Fruit fly (Drosophila melanogaster) whole organism, embryonic: ENCODE data around the gene Spt7.
A peak's percentile ranks its signal among the peaks of the same experiment; 100 is the strongest.

Source experiments
- Atf6 ChIP-seq: fragments of 200-800 bp; sonication (Bioruptor generic); IDR thresholded peaks from 2 replicates; pipeline ENCODE4 v1.3.6; 2022; ENCODE audit warnings: missing biosample characterization, missing genetic modification characterization
- B-H1 ChIP-seq: fragments of 200-800 bp; sonication (Bioruptor generic); IDR thresholded peaks from 3 replicates; pipeline ENCODE4 v1.3.6; 2022; ENCODE audit warnings: missing biosample characterization, missing genetic modification characterization
- BEAF-32 ChIP-seq: fragments of 200-800 bp; sonication (Bioruptor generic); optimal IDR thresholded peaks from 3 replicates; lab custom pipeline; 2017; ENCODE audit warnings: missing biosample characterization, missing genetic modification characterization, mild to moderate bottlenecking, moderate library complexity, missing genetic modification reagents
- CG10654 ChIP-seq: fragments of 200-800 bp; sonication (Bioruptor generic); optimal IDR thresholded peaks from 2 replicates; lab custom pipeline; 2016; ENCODE audit warnings: missing biosample characterization, missing genetic modification characterization
- CG10959 ChIP-seq: fragments of 200-800 bp; sonication (Bioruptor generic); IDR thresholded peaks from 2 replicates; pipeline ENCODE4 v1.3.6; 2022; ENCODE audit warnings: missing biosample characterization, missing genetic modification characterization
- CG13624 ChIP-seq: fragments of 200-800 bp; sonication (Bioruptor generic); optimal IDR thresholded peaks from 2 replicates; lab custom pipeline; 2016; ENCODE audit warnings: missing biosample characterization, missing genetic modification characterization
- CG13894 ChIP-seq: fragments of 200-800 bp; sonication (Bioruptor generic); optimal IDR thresholded peaks from 3 replicates; lab custom pipeline; 2018; ENCODE audit warnings: missing biosample characterization, mild to moderate bottlenecking, missing genetic modification characterization, moderate library complexity
- CG14050 ChIP-seq: fragments of 200-800 bp; sonication (Bioruptor generic); IDR thresholded peaks from 3 replicates; pipeline ENCODE4 v1.3.6; 2022; ENCODE audit warnings: missing biosample characterization, missing genetic modification characterization
- CG15269 ChIP-seq: fragments of 200-800 bp; sonication (Bioruptor generic); optimal IDR thresholded peaks from 2 replicates; lab custom pipeline; 2018; ENCODE audit warnings: missing biosample characterization, mild to moderate bottlenecking, missing genetic modification characterization, moderate library complexity
- CG15514 ChIP-seq: fragments of 200-800 bp; sonication (Bioruptor generic); optimal IDR thresholded peaks from 3 replicates; lab custom pipeline; 2017; ENCODE audit warnings: missing biosample characterization, missing genetic modification characterization, mild to moderate bottlenecking, moderate library complexity, missing genetic modification reagents
- CG1602 ChIP-seq: fragments of 200-800 bp; sonication (Bioruptor generic); optimal IDR thresholded peaks from 3 replicates; lab custom pipeline; 2016; ENCODE audit warnings: missing biosample characterization, missing genetic modification characterization
- CG17385 ChIP-seq: fragments of 200-800 bp; sonication (Bioruptor generic); optimal IDR thresholded peaks from 3 replicates; lab custom pipeline; 2018; ENCODE audit warnings: missing biosample characterization, mild to moderate bottlenecking, missing genetic modification characterization
- CG17829 ChIP-seq: fragments of 200-800 bp; optimal IDR thresholded peaks from 2 replicates; lab custom pipeline; 2019; ENCODE audit warnings: missing biosample characterization, mild to moderate bottlenecking, missing genetic modification characterization, moderate library complexity
- CG18476 ChIP-seq: fragments of 200-800 bp; sonication (Bioruptor generic); optimal IDR thresholded peaks from 2 replicates; lab custom pipeline; 2016; ENCODE audit warnings: missing biosample characterization, mild to moderate bottlenecking, missing genetic modification characterization
- CG2678 ChIP-seq: fragments of 200-800 bp; sonication (Bioruptor generic); optimal IDR thresholded peaks from 3 replicates; lab custom pipeline; 2019; ENCODE audit warnings: missing biosample characterization, mild to moderate bottlenecking, missing genetic modification characterization, moderate library complexity
- CG30431 ChIP-seq: fragments of 200-800 bp; sonication (Bioruptor generic); optimal IDR thresholded peaks from 2 replicates; lab custom pipeline; 2017; ENCODE audit warnings: missing biosample characterization, missing genetic modification characterization
- CG3847 ChIP-seq: fragments of 200-800 bp; sonication (Bioruptor generic); IDR thresholded peaks from 2 replicates; pipeline ENCODE4 v1.3.6; 2022; ENCODE audit warnings: missing biosample characterization, missing genetic modification characterization
- CG4424 ChIP-seq: fragments of 200-800 bp; sonication (Bioruptor generic); optimal IDR thresholded peaks from 3 replicates; lab custom pipeline; 2016; ENCODE audit warnings: missing biosample characterization, missing genetic modification characterization
- CG5953 ChIP-seq: fragments of 200-800 bp; sonication (Bioruptor generic); IDR thresholded peaks from 2 replicates; pipeline ENCODE4 v1.3.6; 2022; ENCODE audit warnings: missing biosample characterization, missing genetic modification characterization
- CG6654 ChIP-seq: fragments of 200-800 bp; sonication (Bioruptor generic); optimal IDR thresholded peaks from 2 replicates; lab custom pipeline; 2017; ENCODE audit warnings: missing biosample characterization, mild to moderate bottlenecking, missing genetic modification characterization
- CG7987 ChIP-seq: fragments of 200-800 bp; sonication (Bioruptor generic); optimal IDR thresholded peaks from 2 replicates; lab custom pipeline; 2018; ENCODE audit warnings: missing biosample characterization, mild to moderate bottlenecking, missing genetic modification characterization, moderate library complexity
- CG9797 ChIP-seq: fragments of 200-800 bp; sonication (Bioruptor generic); optimal IDR thresholded peaks from 3 replicates; lab custom pipeline; 2018; ENCODE audit warnings: missing biosample characterization, mild to moderate bottlenecking, missing genetic modification characterization
- Camta ChIP-seq: fragments of 200-800 bp; sonication (Bioruptor generic); optimal IDR thresholded peaks from 2 replicates; lab custom pipeline; 2016; ENCODE audit warnings: missing biosample characterization, missing genetic modification characterization
- Dip3 ChIP-seq: fragments of 200-800 bp; sonication (Bioruptor generic); optimal IDR thresholded peaks from 3 replicates; lab custom pipeline; 2016; ENCODE audit warnings: missing biosample characterization, missing genetic modification characterization
- Fer1 ChIP-seq: fragments of 200-800 bp; sonication (Bioruptor generic); optimal IDR thresholded peaks from 2 replicates; lab custom pipeline; 2017; ENCODE audit warnings: missing biosample characterization, mild to moderate bottlenecking, missing genetic modification characterization
- GATAe ChIP-seq: fragments of 200-800 bp; sonication (Bioruptor generic); conservative IDR thresholded peaks from 2 replicates; pipeline ENCODE4 v1.3.6; 2022; ENCODE audit warnings: missing biosample characterization, missing genetic modification characterization
- Hr39 ChIP-seq: fragments of >200 bp; optimal IDR thresholded peaks from 2 replicates; lab custom pipeline; 2017
- Kr ChIP-seq: fragments of 200-800 bp; sonication (Bioruptor generic); optimal IDR thresholded peaks from 2 replicates; lab custom pipeline; 2017; ENCODE audit warnings: missing biosample characterization, mild to moderate bottlenecking, missing genetic modification characterization
- bsh ChIP-seq, 2 experiments: fragments of 200-800 bp; sonication (Bioruptor generic); optimal IDR thresholded peaks; 2 replicates each; lab custom pipeline; 2017 to 2018; ENCODE audit warnings: mild to moderate bottlenecking in 2 of 2, missing biosample characterization in 2 of 2, missing genetic modification characterization in 2 of 2, moderate library complexity in 1 of 2
- disco-r ChIP-seq: fragments of 200-800 bp; sonication (Bioruptor generic); optimal IDR thresholded peaks from 2 replicates; lab custom pipeline; 2016; ENCODE audit warnings: missing biosample characterization, missing genetic modification characterization
- dmrt11E ChIP-seq: fragments of 200-800 bp; sonication (Bioruptor generic); optimal IDR thresholded peaks from 3 replicates; lab custom pipeline; 2018; ENCODE audit warnings: missing biosample characterization, mild to moderate bottlenecking, missing genetic modification characterization, moderate library complexity
- dpn ChIP-seq, 2 experiments: fragments of 200-800 bp; sonication (Bioruptor generic); optimal IDR thresholded peaks; 3 replicates each; lab custom pipeline; 2016; ENCODE audit warnings: missing biosample characterization in 2 of 2, missing genetic modification characterization in 2 of 2
- emc ChIP-seq: fragments of 200-800 bp; sonication (Bioruptor generic); optimal IDR thresholded peaks from 2 replicates; lab custom pipeline; 2016; ENCODE audit warnings: missing biosample characterization, missing genetic modification characterization
- ftz-f1 ChIP-seq: fragments of 200-800 bp; sonication (Bioruptor generic); optimal IDR thresholded peaks from 2 replicates; lab custom pipeline; 2016; ENCODE audit warnings: missing biosample characterization, missing genetic modification characterization
- lmd ChIP-seq: fragments of 200-800 bp; sonication (Bioruptor generic); IDR thresholded peaks from 2 replicates; pipeline ENCODE4 v1.3.6; 2022; ENCODE audit warnings: missing biosample characterization, missing genetic modification characterization
- lola ChIP-seq, 3 experiments: fragments of >200 bp in 2 of 3; fragments of 200-800 bp in 1 of 3; sonication (Bioruptor generic) in 1 of 3; optimal IDR thresholded peaks; 2 replicates each; lab custom pipeline; 2017 to 2019; ENCODE audit warnings: missing biosample characterization in 3 of 3, missing genetic modification characterization in 3 of 3, mild to moderate bottlenecking in 1 of 3, moderate library complexity in 1 of 3
- lov ChIP-seq, 2 experiments: fragments of 200-800 bp in 1 of 2; fragments of >200 bp in 1 of 2; sonication (Bioruptor generic) in 1 of 2; IDR thresholded peaks in 1 of 2; optimal IDR thresholded peaks in 1 of 2; 2 replicates in 1 of 2; 3 replicates in 1 of 2; pipeline versions ENCODE4 v1.3.6 to Lab custom; 2017 to 2022; ENCODE audit warnings: missing biosample characterization in 1 of 2, missing genetic modification characterization in 1 of 2
- mld ChIP-seq: fragments of 200-800 bp; sonication (Bioruptor generic); IDR thresholded peaks from 3 replicates; pipeline ENCODE4 v1.3.6; 2022; ENCODE audit warnings: missing biosample characterization, missing genetic modification characterization; ENCODE audit not compliant: partially characterized antibody
- nom ChIP-seq: fragments of 200-800 bp; sonication (Bioruptor generic); optimal IDR thresholded peaks from 2 replicates; lab custom pipeline; 2017; ENCODE audit warnings: missing biosample characterization, missing genetic modification characterization, mild to moderate bottlenecking, moderate library complexity, missing genetic modification reagents
- org-1 ChIP-seq: fragments of 200-800 bp; sonication (Bioruptor generic); optimal IDR thresholded peaks from 2 replicates; lab custom pipeline; 2017; ENCODE audit warnings: missing biosample characterization, missing genetic modification characterization
- pfk ChIP-seq: fragments of 200-800 bp; sonication (Bioruptor generic); optimal IDR thresholded peaks from 2 replicates; lab custom pipeline; 2018; ENCODE audit warnings: missing biosample characterization, mild to moderate bottlenecking, missing genetic modification characterization, moderate library complexity
- sim ChIP-seq: fragments of 200-800 bp; sonication (Bioruptor generic); IDR thresholded peaks from 2 replicates; pipeline ENCODE4 v1.3.6; 2022; ENCODE audit warnings: missing biosample characterization, missing genetic modification characterization
- trh ChIP-seq: fragments of 200-800 bp; sonication (Bioruptor generic); optimal IDR thresholded peaks from 2 replicates; lab custom pipeline; 2016; ENCODE audit warnings: missing biosample characterization, missing genetic modification characterization
- vfl ChIP-seq: fragments of 200-800 bp; sonication (Bioruptor generic); optimal IDR thresholded peaks from 2 replicates; lab custom pipeline; 2016; ENCODE audit warnings: missing biosample characterization, missing genetic modification characterization
- zf30C ChIP-seq: fragments of 200-800 bp; sonication (Bioruptor generic); optimal IDR thresholded peaks from 3 replicates; lab custom pipeline; 2018; ENCODE audit warnings: missing biosample characterization, mild to moderate bottlenecking, missing genetic modification characterization

Gene Spt7

DNA sequence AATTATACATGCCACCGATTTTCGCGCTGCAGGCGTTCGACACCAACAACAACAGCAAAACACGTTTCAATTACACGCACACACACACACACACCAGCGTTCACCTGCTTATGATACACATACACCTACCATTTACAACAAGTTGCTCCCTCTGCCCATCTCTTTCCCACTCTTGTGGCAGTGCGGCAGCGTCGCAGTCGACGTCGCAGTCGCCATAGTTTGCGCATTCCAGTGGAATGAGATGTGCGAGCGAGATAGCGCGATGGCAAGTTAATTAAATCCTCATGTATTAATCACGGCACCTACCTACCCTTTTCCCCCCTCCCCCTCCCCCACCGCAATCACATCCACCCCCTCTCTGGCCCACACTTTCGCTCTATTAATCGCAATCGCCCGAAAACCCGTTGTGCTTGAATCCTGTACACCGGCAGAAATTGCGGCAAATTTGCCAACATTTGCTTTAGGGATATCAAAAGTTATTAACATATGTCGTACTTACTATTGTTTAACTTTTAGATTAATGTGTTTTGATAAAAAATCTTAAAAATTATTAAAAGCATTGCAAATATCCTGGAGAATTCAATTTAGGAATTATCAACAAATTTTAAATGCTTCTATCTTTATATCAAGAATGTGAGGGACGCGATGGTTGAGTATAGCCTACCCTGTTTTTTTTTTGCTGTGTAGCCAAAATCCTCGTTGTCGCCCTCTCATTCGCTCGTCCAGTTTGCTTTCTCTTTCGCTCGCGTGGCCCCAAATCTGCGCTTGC, 47.7 kb upstream of the Spt7 start (continued):
- no peak for TF ChIP-seq lov (optimal IDR thresholded peaks at IDR 0.05; lab: Kevin White, UChicago)
- TF ChIP-seq lov (GFP tag; IDR thresholded peaks at IDR 0.05; lab: Robert Waterston, UW), result no peak
- TF ChIP-seq Kr, result no peak
- TF ChIP-seq CG15269 (tag; lab: Kevin White, UChicago), result peak; percentile 31
- TF ChIP-seq org-1 (GFP tag; lab: Kevin White, UChicago), result peak; percentile 32
- no peak for TF ChIP-seq vfl (GFP tag; lab: Kevin White, UChicago)
- TF ChIP-seq CG2678 (tag; lab: Kevin White, UChicago), result peak; percentile 69
- no peak for TF ChIP-seq emc (GFP tag; lab: Kevin White, UChicago)
- TF ChIP-seq Hr39, result no peak
- TF ChIP-seq GATAe (GFP tag; lab: Robert Waterston, UW), result no peak
- TF ChIP-seq mld, result no peak
- no peak for TF ChIP-seq BEAF-32
- no peak for TF ChIP-seq CG5953 (GFP tag; lab: Robert Waterston, UW)

DNA sequence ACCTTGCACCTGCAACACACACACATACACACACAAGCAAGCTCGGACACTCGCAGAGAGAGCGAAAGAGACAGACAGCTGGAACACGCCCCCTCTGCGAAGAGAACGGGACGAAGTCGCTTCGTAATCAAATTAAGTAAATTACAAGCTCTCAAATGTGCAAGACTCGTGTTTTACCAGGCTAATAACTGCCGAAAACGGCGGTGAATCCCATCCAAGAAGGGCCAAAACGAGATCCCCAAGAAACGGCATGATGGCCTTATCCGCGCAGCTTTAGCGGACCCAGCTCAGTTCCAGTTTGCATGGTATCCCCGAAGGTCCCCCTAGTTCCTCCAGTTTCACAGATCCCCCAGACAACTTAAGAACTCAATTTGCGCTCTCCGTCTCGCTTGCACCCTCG, 46.2 kb upstream of the Spt7 start:
- no peak for TF ChIP-seq CG10654
- no peak for TF ChIP-seq trh
- TF ChIP-seq B-H1 (GFP tag; lab: Robert Waterston, UW), result no peak
- no peak for TF ChIP-seq Dip3 (GFP tag; lab: Kevin White, UChicago)
- no peak for TF ChIP-seq Fer1 (GFP tag; lab: Kevin White, UChicago)
- TF ChIP-seq CG4424 (GFP tag; lab: Kevin White, UChicago), result no peak
- no peak for TF ChIP-seq CG1602
- no peak for TF ChIP-seq disco-r (GFP tag; lab: Kevin White, UChicago)
- no peak for TF ChIP-seq CG18476 (GFP tag; lab: Kevin White, UChicago)
- TF ChIP-seq CG13624 (GFP tag; lab: Kevin White, UChicago), result no peak

dm6 chrX:17806335-17806734, 43.9 kb upstream of the Spt7 start:
- no peak for TF ChIP-seq dpn (GFP tag; optimal IDR thresholded peaks at IDR 0.05; lab: Kevin White, UChicago)
- peak; percentile 89 for TF ChIP-seq nom (GFP tag; lab: Kevin White, UChicago)
- TF ChIP-seq CG6654 (GFP tag; lab: Kevin White, UChicago), result no peak
- no peak for TF ChIP-seq CG15514
- no peak for TF ChIP-seq lmd (GFP tag; lab: Robert Waterston, UW)
- TF ChIP-seq CG14050 (GFP tag; lab: Robert Waterston, UW), result no peak
- TF ChIP-seq CG3847 (GFP tag; lab: Robert Waterston, UW), result no peak
- no peak for TF ChIP-seq CG17385 (GFP tag; lab: Kevin White, UChicago)
- TF ChIP-seq CG10959 (GFP tag; lab: Robert Waterston, UW), result no peak
- no peak for TF ChIP-seq zf30C
- no peak for TF ChIP-seq ftz-f1
- TF ChIP-seq CG30431 (GFP tag; lab: Kevin White, UChicago), result no peak
- TF ChIP-seq bsh (GFP tag; optimal IDR thresholded peaks at IDR 0.05; lab: Kevin White, UChicago), result peak in 1 of 2 experiments; percentile 50
- TF ChIP-seq Camta, result no peak

- TF ChIP-seq Atf6 (GFP tag; lab: Robert Waterston, UW) (no peak), pfk (GFP tag; lab: Kevin White, UChicago) (no peak), CG17829 (tag; lab: Kevin White, UChicago) (no peak), CG9797 (GFP tag; lab: Kevin White, UChicago) (no peak), CG7987 (GFP tag; lab: Kevin White, UChicago) (no peak), CG13894 (tag; lab: Kevin White, UChicago) (no peak), dmrt11E (tag; lab: Kevin White, UChicago) (peak; percentile 27), sim (GFP tag; lab: Robert Waterston, UW) (no peak), bsh (GFP tag; optimal IDR thresholded peaks at IDR 0.05; lab: Kevin White, UChicago) (peak in 1 of 2 experiments; percentile 18), lola (GFP tag; optimal IDR thresholded peaks at IDR 0.05; lab: Kevin White, UChicago) (no peak)
Observed at dm6 chrX:17806973-17807372, 43.3 kb upstream of the Spt7 start.
